Fruit fly (Drosophila melanogaster) whole organism, embryonic: Measurements from ENCODE around the gene CG8097.

Experiments used
- Antp ChIP-seq: fragments of 200-800 bp; sonication (Bioruptor generic); optimal IDR thresholded peaks from 3 replicates; lab custom pipeline; 2016; ENCODE audit warnings: missing biosample characterization, missing genetic modification characterization
- B-H1 ChIP-seq: fragments of 200-800 bp; sonication (Bioruptor generic); IDR thresholded peaks from 3 replicates; pipeline ENCODE4 v1.3.6; 2022; ENCODE audit warnings: missing biosample characterization, missing genetic modification characterization
- CG10979 ChIP-seq: fragments of 200-800 bp; sonication (Bioruptor generic); optimal IDR thresholded peaks from 2 replicates; lab custom pipeline; 2018; ENCODE audit warnings: missing biosample characterization, mild to moderate bottlenecking, missing genetic modification characterization, moderate library complexity
- CG14441 ChIP-seq: fragments of 200-800 bp; sonication (Bioruptor generic); IDR thresholded peaks from 2 replicates; pipeline ENCODE4 v1.3.6; 2022; ENCODE audit warnings: missing biosample characterization, missing genetic modification characterization
- CG14667 ChIP-seq: fragments of 200-800 bp; sonication (Bioruptor generic); IDR thresholded peaks from 2 replicates; pipeline ENCODE4 v1.3.6; 2022; ENCODE audit warnings: missing biosample characterization, missing genetic modification characterization
- CG17912 ChIP-seq: fragments of 200-800 bp; sonication (Bioruptor generic); optimal IDR thresholded peaks from 2 replicates; lab custom pipeline; 2018; ENCODE audit warnings: missing biosample characterization, mild to moderate bottlenecking, missing genetic modification characterization
- CG18262 ChIP-seq: fragments of 200-800 bp; optimal IDR thresholded peaks from 3 replicates; lab custom pipeline; 2019; ENCODE audit warnings: missing biosample characterization, mild to moderate bottlenecking, missing genetic modification characterization, moderate library complexity
- CG2120 ChIP-seq: fragments of 200-800 bp; sonication (Bioruptor generic); optimal IDR thresholded peaks from 3 replicates; lab custom pipeline; 2016; ENCODE audit warnings: missing biosample characterization, missing genetic modification characterization
- CG2678 ChIP-seq: fragments of 200-800 bp; sonication (Bioruptor generic); optimal IDR thresholded peaks from 3 replicates; lab custom pipeline; 2019; ENCODE audit warnings: missing biosample characterization, mild to moderate bottlenecking, missing genetic modification characterization, moderate library complexity
- CG2712 ChIP-seq: fragments of 200-800 bp; optimal IDR thresholded peaks from 3 replicates; lab custom pipeline; 2019; ENCODE audit warnings: missing biosample characterization, mild to moderate bottlenecking, missing genetic modification characterization, moderate library complexity
- CG30020 ChIP-seq: fragments of 200-800 bp; optimal IDR thresholded peaks from 2 replicates; lab custom pipeline; 2019; ENCODE audit warnings: missing biosample characterization, mild to moderate bottlenecking, missing genetic modification characterization, moderate library complexity
- CG31441 ChIP-seq: fragments of 200-800 bp; sonication (Bioruptor generic); IDR thresholded peaks from 2 replicates; pipeline ENCODE4 v1.3.6; 2022; ENCODE audit warnings: missing biosample characterization, missing genetic modification characterization
- CG3163 ChIP-seq: fragments of 200-800 bp; sonication (Bioruptor generic); optimal IDR thresholded peaks from 3 replicates; lab custom pipeline; 2016; ENCODE audit warnings: missing biosample characterization, missing genetic modification characterization
- CG6254 ChIP-seq: fragments of 200-800 bp; sonication (Bioruptor generic); optimal IDR thresholded peaks from 3 replicates; lab custom pipeline; 2017; ENCODE audit warnings: mild to moderate bottlenecking, missing biosample characterization, missing genetic modification reagents, missing genetic modification characterization
- CG8478 ChIP-seq: fragments of >200 bp; optimal IDR thresholded peaks from 2 replicates; lab custom pipeline; 2018
- CG9797 ChIP-seq: fragments of 200-800 bp; sonication (Bioruptor generic); optimal IDR thresholded peaks from 3 replicates; lab custom pipeline; 2018; ENCODE audit warnings: missing biosample characterization, mild to moderate bottlenecking, missing genetic modification characterization
- Dbx ChIP-seq: fragments of 200-800 bp; sonication (Bioruptor generic); IDR thresholded peaks from 3 replicates; pipeline ENCODE4 v1.3.6; 2022; ENCODE audit warnings: missing biosample characterization, missing genetic modification characterization
- Drgx ChIP-seq: fragments of 200-800 bp; sonication (Bioruptor generic); IDR thresholded peaks from 2 replicates; pipeline ENCODE4 v1.3.6; 2022; ENCODE audit warnings: missing biosample characterization, missing genetic modification characterization
- Hsf ChIP-seq: fragments of 200-800 bp; sonication (Bioruptor generic); optimal IDR thresholded peaks from 3 replicates; lab custom pipeline; 2016; ENCODE audit warnings: missing biosample characterization, missing genetic modification characterization
- Lpt ChIP-seq: fragments of >200 bp; optimal IDR thresholded peaks from 2 replicates; lab custom pipeline; 2018; ENCODE audit warnings: missing biosample characterization, missing genetic modification characterization
- NfI ChIP-seq: fragments of 200-800 bp; sonication (Bioruptor generic); optimal IDR thresholded peaks from 3 replicates; lab custom pipeline; 2018; ENCODE audit warnings: missing biosample characterization, mild to moderate bottlenecking, missing genetic modification characterization, moderate library complexity
- Six4 ChIP-seq: fragments of 200-800 bp; sonication (Bioruptor generic); optimal IDR thresholded peaks from 2 replicates; lab custom pipeline; 2016; ENCODE audit warnings: missing biosample characterization, missing genetic modification characterization
- Usf ChIP-seq: fragments of 200-800 bp; sonication (Bioruptor generic); optimal IDR thresholded peaks from 2 replicates; lab custom pipeline; 2017; ENCODE audit warnings: missing genotype, missing biosample characterization, missing genetic modification characterization
- ase ChIP-seq: fragments of 200-800 bp; sonication (Bioruptor generic); IDR thresholded peaks from 3 replicates; pipeline ENCODE4 v1.3.6; 2022; ENCODE audit warnings: missing biosample characterization, missing genetic modification characterization
- bsh ChIP-seq, 2 experiments: fragments of 200-800 bp; sonication (Bioruptor generic); optimal IDR thresholded peaks; 2 replicates each; lab custom pipeline; 2017 to 2018; ENCODE audit warnings: mild to moderate bottlenecking in 2 of 2, missing biosample characterization in 2 of 2, missing genetic modification characterization in 2 of 2, moderate library complexity in 1 of 2
- crp ChIP-seq, 2 experiments: fragments of 200-800 bp; sonication (Bioruptor generic); optimal IDR thresholded peaks; 2 replicates in 1 of 2; 3 replicates in 1 of 2; lab custom pipeline; 2017; ENCODE audit warnings: missing biosample characterization in 2 of 2, missing genetic modification characterization in 2 of 2, mild to moderate bottlenecking in 1 of 2, moderate library complexity in 1 of 2
- danr ChIP-seq: fragments of 200-800 bp; sonication (Bioruptor generic); IDR thresholded peaks from 2 replicates; pipeline ENCODE4 v1.3.6; 2022; ENCODE audit warnings: missing biosample characterization, missing genetic modification characterization
- disco-r ChIP-seq: fragments of 200-800 bp; sonication (Bioruptor generic); optimal IDR thresholded peaks from 2 replicates; lab custom pipeline; 2016; ENCODE audit warnings: missing biosample characterization, missing genetic modification characterization
- gem ChIP-seq: fragments of 200-800 bp; sonication (Bioruptor generic); optimal IDR thresholded peaks from 2 replicates; lab custom pipeline; 2019; ENCODE audit warnings: missing biosample characterization, mild to moderate bottlenecking, missing genetic modification characterization, moderate library complexity
- h ChIP-seq: fragments of >200 bp; optimal IDR thresholded peaks from 2 replicates; lab custom pipeline; 2017
- hth ChIP-seq: fragments of >200 bp; optimal IDR thresholded peaks from 2 replicates; lab custom pipeline; 2017; ENCODE audit warnings: inconsistent platforms
- lola ChIP-seq, 3 experiments: fragments of >200 bp in 2 of 3; fragments of 200-800 bp in 1 of 3; sonication (Bioruptor generic) in 1 of 3; optimal IDR thresholded peaks; 2 replicates each; lab custom pipeline; 2017 to 2019; ENCODE audit warnings: missing biosample characterization in 3 of 3, missing genetic modification characterization in 3 of 3, mild to moderate bottlenecking in 1 of 3, moderate library complexity in 1 of 3
- mld ChIP-seq: fragments of 200-800 bp; sonication (Bioruptor generic); IDR thresholded peaks from 3 replicates; pipeline ENCODE4 v1.3.6; 2022; ENCODE audit warnings: missing biosample characterization, missing genetic modification characterization; ENCODE audit not compliant: partially characterized antibody
- nmo ChIP-seq: fragments of 200-800 bp; sonication (Bioruptor generic); optimal IDR thresholded peaks from 2 replicates; lab custom pipeline; 2018; ENCODE audit warnings: missing biosample characterization, mild to moderate bottlenecking, missing genetic modification characterization, moderate library complexity
- phol ChIP-seq: fragments of 200-800 bp; sonication (Bioruptor generic); optimal IDR thresholded peaks from 3 replicates; lab custom pipeline; 2018; ENCODE audit warnings: missing biosample characterization, mild to moderate bottlenecking, missing genetic modification characterization, moderate library complexity
- sc ChIP-seq, 3 experiments: fragments of >200 bp in 2 of 3; fragments of 200-800 bp in 1 of 3; sonication (Bioruptor generic) in 1 of 3; optimal IDR thresholded peaks; 2 replicates in 2 of 3; 3 replicates in 1 of 3; lab custom pipeline; 2017; ENCODE audit warnings: mild to moderate bottlenecking in 1 of 3, missing biosample characterization in 1 of 3, missing genetic modification characterization in 1 of 3, missing genetic modification reagents in 1 of 3
- sens ChIP-seq: fragments of 200-800 bp; sonication (Bioruptor generic); peaks from one replicate; lab custom pipeline; 2016; ENCODE audit warnings: missing biosample characterization, missing genetic modification characterization
- tgo ChIP-seq: fragments of 200-800 bp; sonication (Bioruptor generic); IDR thresholded peaks from 3 replicates; pipeline ENCODE4 v1.3.6; 2022; ENCODE audit warnings: missing biosample characterization, missing genetic modification characterization
- tio ChIP-seq: fragments of 200-800 bp; sonication (Bioruptor generic); optimal IDR thresholded peaks from 2 replicates; lab custom pipeline; 2017; ENCODE audit warnings: missing biosample characterization, missing genetic modification characterization, inconsistent platforms
- toy ChIP-seq: fragments of 200-800 bp; sonication (Bioruptor generic); IDR thresholded peaks from 2 replicates; pipeline ENCODE4 v1.3.6; 2022; ENCODE audit warnings: missing biosample characterization, missing genetic modification characterization
- twi ChIP-seq: fragments of 200-800 bp; optimal IDR thresholded peaks from 2 replicates; lab custom pipeline; 2019; ENCODE audit warnings: missing biosample characterization, mild to moderate bottlenecking, missing genetic modification characterization, moderate library complexity
- unpg ChIP-seq: fragments of 200-800 bp; sonication (Bioruptor generic); optimal IDR thresholded peaks from 3 replicates; lab custom pipeline; 2018; ENCODE audit warnings: missing biosample characterization, mild to moderate bottlenecking, missing genetic modification characterization, moderate library complexity
- usp ChIP-seq: fragments of >200 bp; optimal IDR thresholded peaks from 2 replicates; lab custom pipeline; 2017; ENCODE audit warnings: missing biosample characterization, missing genetic modification characterization

The CG8097 gene

DNA sequence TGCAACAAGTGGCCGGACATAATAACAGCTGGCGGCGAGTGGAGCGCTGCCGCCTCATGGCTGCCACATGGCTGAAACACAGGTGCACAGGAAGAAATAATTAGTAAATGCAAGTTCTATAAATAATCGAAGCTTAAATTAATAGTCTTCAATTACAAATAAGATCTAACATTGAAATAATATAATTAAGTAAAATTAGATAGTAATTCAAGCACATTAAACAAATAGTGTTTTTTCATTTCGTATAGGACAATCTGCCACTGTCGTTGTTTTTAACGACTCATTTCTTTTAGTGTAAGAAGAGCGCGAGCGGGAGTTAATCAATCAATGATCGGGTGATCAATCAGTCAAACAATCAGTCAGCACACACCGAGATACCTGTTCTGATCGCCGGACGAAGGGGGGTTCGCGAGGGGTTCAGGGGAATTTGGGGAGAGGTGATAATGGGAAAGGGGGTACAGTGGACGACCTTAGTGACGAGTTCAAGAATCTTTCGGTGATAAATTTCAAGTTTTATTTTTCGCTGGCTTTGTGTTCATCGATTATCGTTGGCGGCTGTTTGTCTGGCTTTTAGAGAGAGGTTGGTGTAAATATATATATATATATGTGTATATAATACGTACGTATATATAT, 43.0 kb upstream of the CG8097 start (continued):
- TF ChIP-seq usp (no peak), CG14441 (GFP tag; lab: Robert Waterston, UW) (no peak), Antp (GFP tag; lab: Kevin White, UChicago) (no peak), CG8478 (no peak), crp (GFP tag; optimal IDR thresholded peaks at IDR 0.05; lab: Kevin White, UChicago) (no peak), CG2678 (tag; lab: Kevin White, UChicago) (peak; percentile 9), CG30020 (no peak), gem (tag; lab: Kevin White, UChicago) (peak; percentile 29), Six4 (GFP tag; lab: Kevin White, UChicago) (no peak), CG2120 (GFP tag; lab: Kevin White, UChicago) (no peak), Usf (GFP tag; lab: Kevin White, UChicago) (no peak), nmo (GFP tag; lab: Kevin White, UChicago) (peak; percentile 24), CG31441 (GFP tag; lab: Robert Waterston, UW) (peak; percentile 37; the same call in 1 of the 2 replicates), B-H1 (GFP tag; lab: Robert Waterston, UW) (no peak), danr (GFP tag; lab: Robert Waterston, UW) (no peak), CG6254 (GFP tag; lab: Kevin White, UChicago) (no peak), phol (tag; lab: Kevin White, UChicago) (peak; percentile 11), CG10979 (tag; lab: Kevin White, UChicago) (peak; percentile 11), tgo (GFP tag; lab: Robert Waterston, UW) (no peak), disco-r (GFP tag; lab: Kevin White, UChicago) (no peak), h (no peak), twi (peak; percentile 49), lola (GFP tag; optimal IDR thresholded peaks at IDR 0.05; lab: Kevin White, UChicago) (peak in 1 of 3 experiments; percentile 7), CG18262 (tag; lab: Kevin White, UChicago) (peak; percentile 7), sc (optimal IDR thresholded peaks at IDR 0.05; lab: Kevin White, UChicago) (no peak), sc (GFP tag; optimal IDR thresholded peaks at IDR 0.05; lab: Kevin White, UChicago) (no peak), toy (GFP tag; lab: Robert Waterston, UW) (no peak), CG14667 (GFP tag; lab: Robert Waterston, UW) (no peak), CG9797 (no peak), unpg (GFP tag; lab: Kevin White, UChicago) (no peak), Hsf (GFP tag; lab: Kevin White, UChicago) (no peak), Lpt (GFP tag; lab: Kevin White, UChicago) (no peak), CG17912 (GFP tag; lab: Kevin White, UChicago) (no peak), CG2712 (tag; lab: Kevin White, UChicago) (peak; percentile 13), hth (lab: Kevin White, UChicago) (no peak), CG3163 (GFP tag; lab: Kevin White, UChicago) (no peak), mld (no peak)

DNA sequence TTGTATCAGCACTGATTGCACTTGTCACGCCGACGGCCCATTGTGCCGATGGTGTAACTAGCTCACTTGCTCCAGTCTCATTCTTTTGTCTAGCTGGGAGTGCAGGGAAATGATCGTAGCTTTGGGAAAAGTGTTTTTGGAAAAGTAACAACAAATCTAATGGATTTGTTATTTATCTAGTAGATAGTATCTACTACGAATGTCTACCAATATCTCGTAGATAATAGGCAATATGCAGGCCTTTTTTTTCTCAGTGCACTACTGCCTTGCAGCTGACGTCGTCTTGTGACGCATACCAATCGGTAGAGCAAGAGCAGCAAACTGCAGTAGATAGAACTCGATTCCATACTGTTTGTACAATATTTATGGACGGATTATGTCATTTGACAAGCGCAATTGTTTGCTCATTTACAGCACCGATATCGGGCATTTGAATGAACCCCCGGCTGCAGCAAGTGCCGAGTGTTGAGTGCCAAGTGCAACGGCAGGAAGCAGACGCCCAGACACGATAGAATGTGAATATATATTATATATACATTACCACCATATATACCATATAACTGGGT, 39.4 kb upstream of the CG8097 start:
- TF ChIP-seq sens (GFP tag; lab: Kevin White, UChicago) (peak; percentile 19), Dbx (GFP tag; lab: Robert Waterston, UW) (no peak), ase (GFP tag; lab: Robert Waterston, UW) (no peak), tio (GFP tag; lab: Kevin White, UChicago) (no peak), NfI (no peak), Drgx (GFP tag; lab: Robert Waterston, UW) (peak; percentile 73), bsh (GFP tag; optimal IDR thresholded peaks at IDR 0.05; lab: Kevin White, UChicago) (no peak), Usf (GFP tag; lab: Kevin White, UChicago) (no peak)
